Fruit fly (Drosophila melanogaster) whole organism, embryonic: Measurements from ENCODE around the gene HP1c.
A peak's percentile ranks its signal among the peaks of the same experiment; 100 is the strongest.

Experiments used
- Bdp1 ChIP-seq: fragments of 200-800 bp; sonication (Bioruptor generic); optimal IDR thresholded peaks from 3 replicates; lab custom pipeline; 2016; ENCODE audit warnings: missing biosample characterization, missing genetic modification characterization
- Bteb2 ChIP-seq: fragments of 200-800 bp; sonication (Bioruptor generic); optimal IDR thresholded peaks from 2 replicates; lab custom pipeline; 2016; ENCODE audit warnings: missing biosample characterization, missing genetic modification characterization
- CG13775 ChIP-seq: fragments of 200-800 bp; sonication (Bioruptor generic); optimal IDR thresholded peaks from 3 replicates; lab custom pipeline; 2017; ENCODE audit warnings: missing biosample characterization, mild to moderate bottlenecking, missing genetic modification characterization
- CG18011 ChIP-seq: fragments of 200-800 bp; sonication (Bioruptor generic); optimal IDR thresholded peaks from 2 replicates; lab custom pipeline; 2017; ENCODE audit warnings: missing biosample characterization, missing genetic modification characterization, mild to moderate bottlenecking, moderate library complexity, missing genotype
- CG18262 ChIP-seq: fragments of 200-800 bp; optimal IDR thresholded peaks from 3 replicates; lab custom pipeline; 2019; ENCODE audit warnings: missing biosample characterization, mild to moderate bottlenecking, missing genetic modification characterization, moderate library complexity
- CG18764 ChIP-seq: fragments of 200-800 bp; sonication (Bioruptor generic); optimal IDR thresholded peaks from 3 replicates; lab custom pipeline; 2016; ENCODE audit warnings: missing biosample characterization, missing genetic modification characterization
- CG2129 ChIP-seq: fragments of 200-800 bp; sonication (Bioruptor generic); IDR thresholded peaks from 2 replicates; pipeline ENCODE4 v1.3.6; 2022; ENCODE audit warnings: missing biosample characterization, missing genetic modification characterization; ENCODE audit not compliant: partially characterized antibody
- CG2678 ChIP-seq: fragments of 200-800 bp; sonication (Bioruptor generic); optimal IDR thresholded peaks from 3 replicates; lab custom pipeline; 2019; ENCODE audit warnings: missing biosample characterization, mild to moderate bottlenecking, missing genetic modification characterization, moderate library complexity
- CG2712 ChIP-seq: fragments of 200-800 bp; optimal IDR thresholded peaks from 3 replicates; lab custom pipeline; 2019; ENCODE audit warnings: missing biosample characterization, mild to moderate bottlenecking, missing genetic modification characterization, moderate library complexity
- CG31365 ChIP-seq: fragments of 200-800 bp; sonication (Bioruptor generic); optimal IDR thresholded peaks from 2 replicates; lab custom pipeline; 2018; ENCODE audit warnings: missing biosample characterization, mild to moderate bottlenecking, missing genetic modification characterization
- CG3163 ChIP-seq: fragments of 200-800 bp; sonication (Bioruptor generic); optimal IDR thresholded peaks from 3 replicates; lab custom pipeline; 2016; ENCODE audit warnings: missing biosample characterization, missing genetic modification characterization
- CG32767 ChIP-seq: fragments of 200-800 bp; sonication (Bioruptor generic); IDR thresholded peaks from 2 replicates; pipeline ENCODE4 v1.3.6; 2022; ENCODE audit warnings: missing biosample characterization, missing genetic modification characterization
- CG6175 ChIP-seq: fragments of 200-800 bp; sonication (Bioruptor generic); IDR thresholded peaks from 3 replicates; pipeline ENCODE4 v1.3.6; 2022; ENCODE audit warnings: missing biosample characterization, missing genetic modification characterization
- CG6254 ChIP-seq: fragments of 200-800 bp; sonication (Bioruptor generic); optimal IDR thresholded peaks from 3 replicates; lab custom pipeline; 2017; ENCODE audit warnings: mild to moderate bottlenecking, missing biosample characterization, missing genetic modification reagents, missing genetic modification characterization
- CG7357 ChIP-seq: fragments of 200-800 bp; sonication (Bioruptor generic); IDR thresholded peaks from 3 replicates; pipeline ENCODE4 v1.3.6; 2022; ENCODE audit warnings: missing biosample characterization, missing genetic modification characterization
- CG7745 ChIP-seq: fragments of 200-800 bp; sonication (Bioruptor generic); optimal IDR thresholded peaks from 2 replicates; lab custom pipeline; 2018; ENCODE audit warnings: missing biosample characterization, mild to moderate bottlenecking, missing genetic modification characterization, moderate library complexity
- CG7839 ChIP-seq: fragments of 200-800 bp; sonication (Bioruptor generic); optimal IDR thresholded peaks from 3 replicates; lab custom pipeline; 2018; ENCODE audit warnings: missing biosample characterization, mild to moderate bottlenecking, missing genetic modification characterization, moderate library complexity
- CG9727 ChIP-seq: fragments of 200-800 bp; sonication (Bioruptor generic); optimal IDR thresholded peaks from 3 replicates; lab custom pipeline; 2017; ENCODE audit warnings: missing biosample characterization, mild to moderate bottlenecking, missing genetic modification characterization
- CrebB ChIP-seq: fragments of 200-800 bp; sonication (Bioruptor generic); optimal IDR thresholded peaks from 3 replicates; lab custom pipeline; 2018; ENCODE audit warnings: missing biosample characterization, mild to moderate bottlenecking, missing genetic modification characterization
- E2f1 ChIP-seq: fragments of 200-800 bp; sonication (Bioruptor generic); IDR thresholded peaks from 2 replicates; pipeline ENCODE4 v1.3.6; 2022; ENCODE audit warnings: missing biosample characterization, missing genetic modification characterization
- HLH3B ChIP-seq: fragments of 200-800 bp; sonication (Bioruptor generic); IDR thresholded peaks from 2 replicates; pipeline ENCODE4 v1.3.6; 2022; ENCODE audit warnings: missing biosample characterization, missing genetic modification characterization
- HLHmδ ChIP-seq: fragments of 200-800 bp; sonication (Bioruptor generic); optimal IDR thresholded peaks from 2 replicates; lab custom pipeline; 2018; ENCODE audit warnings: missing biosample characterization, mild to moderate bottlenecking, missing genetic modification characterization, moderate library complexity
- Mad ChIP-seq: fragments of 200-800 bp; sonication (Bioruptor generic); optimal IDR thresholded peaks from 2 replicates; lab custom pipeline; 2016; ENCODE audit warnings: missing biosample characterization, missing genetic modification characterization
- NK7.1 ChIP-seq: fragments of 200-800 bp; sonication (Bioruptor generic); optimal IDR thresholded peaks from 3 replicates; lab custom pipeline; 2016; ENCODE audit warnings: missing biosample characterization, missing genetic modification characterization
- Pdp1 ChIP-seq, 2 experiments: fragments of 200-800 bp; sonication (Bioruptor generic); optimal IDR thresholded peaks; 3 replicates each; lab custom pipeline; 2016; ENCODE audit warnings: missing biosample characterization in 2 of 2, missing genetic modification characterization in 2 of 2, mild to moderate bottlenecking in 1 of 2, moderate library complexity in 1 of 2
- Sox100B ChIP-seq: fragments of 200-800 bp; sonication (Bioruptor generic); optimal IDR thresholded peaks from 3 replicates; lab custom pipeline; 2018; ENCODE audit warnings: missing biosample characterization, mild to moderate bottlenecking, missing genetic modification characterization
- Sox102F ChIP-seq: fragments of 200-800 bp; sonication (Bioruptor generic); optimal IDR thresholded peaks from 2 replicates; lab custom pipeline; 2018; ENCODE audit warnings: missing biosample characterization, mild to moderate bottlenecking, missing genetic modification characterization, moderate library complexity
- Ssrp ChIP-seq: fragments of 200-800 bp; sonication (Bioruptor generic); optimal IDR thresholded peaks from 2 replicates; lab custom pipeline; 2018; ENCODE audit warnings: missing biosample characterization, mild to moderate bottlenecking, missing genetic modification characterization, moderate library complexity
- ab ChIP-seq: fragments of 200-800 bp; sonication (Bioruptor generic); optimal IDR thresholded peaks from 2 replicates; lab custom pipeline; 2016; ENCODE audit warnings: missing biosample characterization, missing genetic modification characterization
- ac ChIP-seq: fragments of 200-800 bp; sonication (Bioruptor generic); optimal IDR thresholded peaks from 3 replicates; lab custom pipeline; 2017; ENCODE audit warnings: missing biosample characterization, mild to moderate bottlenecking, missing genetic modification characterization
- amos ChIP-seq: fragments of 200-800 bp; sonication (Bioruptor generic); IDR thresholded peaks from 2 replicates; pipeline ENCODE4 v1.3.6; 2022; ENCODE audit warnings: missing biosample characterization, missing genetic modification characterization; ENCODE audit not compliant: partially characterized antibody
- dpn ChIP-seq, 2 experiments: fragments of 200-800 bp; sonication (Bioruptor generic); optimal IDR thresholded peaks; 3 replicates each; lab custom pipeline; 2016; ENCODE audit warnings: missing biosample characterization in 2 of 2, missing genetic modification characterization in 2 of 2
- emc ChIP-seq: fragments of 200-800 bp; sonication (Bioruptor generic); optimal IDR thresholded peaks from 2 replicates; lab custom pipeline; 2016; ENCODE audit warnings: missing biosample characterization, missing genetic modification characterization
- esg ChIP-seq: fragments of 200-800 bp; sonication (Bioruptor generic); conservative IDR thresholded peaks from 2 replicates; pipeline ENCODE4 v1.3.6; 2022; ENCODE audit warnings: missing biosample characterization, missing genetic modification characterization
- eyg ChIP-seq: fragments of 200-800 bp; sonication (Bioruptor generic); optimal IDR thresholded peaks from 3 replicates; lab custom pipeline; 2016; ENCODE audit warnings: missing biosample characterization, missing genetic modification characterization
- hth ChIP-seq: fragments of >200 bp; optimal IDR thresholded peaks from 2 replicates; lab custom pipeline; 2017; ENCODE audit warnings: inconsistent platforms
- jing ChIP-seq: fragments of 200-800 bp; sonication (Bioruptor generic); optimal IDR thresholded peaks from 2 replicates; lab custom pipeline; 2018; ENCODE audit warnings: missing biosample characterization, mild to moderate bottlenecking, missing genetic modification characterization
- jumu ChIP-seq: fragments of 200-800 bp; sonication (Bioruptor generic); optimal IDR thresholded peaks from 3 replicates; lab custom pipeline; 2016; ENCODE audit warnings: missing biosample characterization, missing genetic modification characterization
- lbe ChIP-seq: fragments of 200-800 bp; sonication (Bioruptor generic); optimal IDR thresholded peaks from 2 replicates; lab custom pipeline; 2016; ENCODE audit warnings: missing biosample characterization, mild to moderate bottlenecking, missing genetic modification characterization
- lmd ChIP-seq: fragments of 200-800 bp; sonication (Bioruptor generic); IDR thresholded peaks from 2 replicates; pipeline ENCODE4 v1.3.6; 2022; ENCODE audit warnings: missing biosample characterization, missing genetic modification characterization
- mirr ChIP-seq: fragments of 200-800 bp; sonication (Bioruptor generic); optimal IDR thresholded peaks from 3 replicates; lab custom pipeline; 2018; ENCODE audit warnings: missing biosample characterization, mild to moderate bottlenecking, missing genetic modification characterization
- otp ChIP-seq: fragments of 200-800 bp; sonication (Bioruptor generic); IDR thresholded peaks from 3 replicates; pipeline ENCODE4, ENCODE4 v1.3.6; 2022; ENCODE audit warnings: missing biosample characterization, missing genetic modification characterization
- p53 ChIP-seq: fragments of 200-800 bp; sonication (Bioruptor generic); optimal IDR thresholded peaks from 2 replicates; lab custom pipeline; 2016; ENCODE audit warnings: missing biosample characterization, missing genetic modification characterization
- pan ChIP-seq, 4 experiments: fragments of >200 bp in 3 of 4; fragments of 200-800 bp in 1 of 4; sonication (Bioruptor generic) in 1 of 4; optimal IDR thresholded peaks in 3 of 4; IDR thresholded peaks in 1 of 4; 2 replicates each; pipeline versions ENCODE4 v1.3.6 to Lab custom; 2017 to 2022; ENCODE audit warnings: missing biosample characterization in 2 of 4, missing genetic modification characterization in 2 of 4, mixed read lengths in 1 of 4
- pita ChIP-seq: fragments of 200-800 bp; sonication (Bioruptor generic); optimal IDR thresholded peaks from 2 replicates; lab custom pipeline; 2017; ENCODE audit warnings: missing biosample characterization, mild to moderate bottlenecking, missing genetic modification characterization
- psq ChIP-seq: fragments of 200-800 bp; sonication (Bioruptor generic); optimal IDR thresholded peaks from 2 replicates; lab custom pipeline; 2017; ENCODE audit warnings: missing biosample characterization, missing genetic modification characterization
- schlank ChIP-seq: fragments of 200-800 bp; sonication (Bioruptor generic); optimal IDR thresholded peaks from 2 replicates; lab custom pipeline; 2018; ENCODE audit warnings: missing biosample characterization, mild to moderate bottlenecking, missing genetic modification characterization
- sqz ChIP-seq: fragments of 200-800 bp; sonication (Bioruptor generic); optimal IDR thresholded peaks from 3 replicates; lab custom pipeline; 2018; ENCODE audit warnings: missing biosample characterization, mild to moderate bottlenecking, missing genetic modification characterization
- sug ChIP-seq: fragments of 200-800 bp; optimal IDR thresholded peaks from 2 replicates; lab custom pipeline; 2019; ENCODE audit warnings: missing biosample characterization, mild to moderate bottlenecking, missing genetic modification characterization, moderate library complexity
- tgo ChIP-seq: fragments of 200-800 bp; sonication (Bioruptor generic); IDR thresholded peaks from 3 replicates; pipeline ENCODE4 v1.3.6; 2022; ENCODE audit warnings: missing biosample characterization, missing genetic modification characterization
- wdn ChIP-seq: fragments of 200-800 bp; sonication (Bioruptor generic); IDR thresholded peaks from 2 replicates; pipeline ENCODE4 v1.3.6; 2022; ENCODE audit warnings: missing biosample characterization, missing genetic modification characterization
- zfh2 ChIP-seq: fragments of 200-800 bp; sonication (Bioruptor generic); optimal IDR thresholded peaks from 2 replicates; lab custom pipeline; 2016; ENCODE audit warnings: missing biosample characterization, missing genetic modification characterization

The HP1c gene

DNA sequence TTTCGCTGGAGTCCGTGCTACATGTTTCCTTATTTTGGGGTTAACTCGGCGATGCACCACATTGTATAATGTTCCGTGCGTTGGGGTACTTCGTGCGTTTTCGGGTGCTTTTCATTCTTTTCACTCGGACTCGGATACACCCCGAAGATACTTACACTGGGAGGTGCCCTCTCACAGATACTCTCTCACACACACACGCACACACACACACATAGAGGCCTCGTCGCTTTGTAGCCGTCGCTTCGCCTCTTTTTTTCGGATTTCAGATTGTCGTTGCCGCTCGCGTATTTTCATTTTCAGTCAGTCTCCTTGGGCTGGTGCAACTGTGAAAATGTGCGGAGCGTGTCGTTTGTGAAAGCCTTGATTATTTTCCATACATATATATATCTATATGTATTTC is 36.0 kb downstream of the HP1c start (continued):
- TF ChIP-seq Sox102F (no peak), CG2129 (GFP tag; lab: Robert Waterston, UW) (no peak), Bdp1 (GFP tag; lab: Kevin White, UChicago) (no peak), p53 (GFP tag; lab: Kevin White, UChicago) (no peak), eyg (GFP tag; lab: Kevin White, UChicago) (no peak), Pdp1 (GFP tag; optimal IDR thresholded peaks at IDR 0.05; lab: Kevin White, UChicago) (peak in 1 of 2 experiments; percentile 93), CG2712 (tag; lab: Kevin White, UChicago) (peak; percentile 0), CG7745 (tag; lab: Kevin White, UChicago) (no peak), zfh2 (GFP tag; lab: Kevin White, UChicago) (no peak), sug (tag; lab: Kevin White, UChicago) (peak; percentile 5), amos (GFP tag; lab: Robert Waterston, UW) (no peak; the same call in 1 of the 2 replicates), Bteb2 (GFP tag; lab: Kevin White, UChicago) (no peak), CG3163 (no peak), CG9727 (GFP tag; lab: Kevin White, UChicago) (no peak), CG18764 (no peak), CG31365 (no peak), CG13775 (GFP tag; lab: Kevin White, UChicago) (no peak), dpn (GFP tag; optimal IDR thresholded peaks at IDR 0.05; lab: Kevin White, UChicago) (no peak), CG2678 (tag; lab: Kevin White, UChicago) (no peak), CG32767 (GFP tag; lab: Robert Waterston, UW) (no peak), ac (GFP tag; lab: Kevin White, UChicago) (no peak), sqz (GFP tag; lab: Kevin White, UChicago) (peak; percentile 18), pan (optimal IDR thresholded peaks at IDR 0.05; lab: Kevin White, UChicago) (no peak), pan (GFP tag; optimal IDR thresholded peaks at IDR 0.05 in 1 of 2, IDR thresholded peaks at IDR 0.05 in 1 of 2) (no peak), CG6175 (no peak), Sox100B (GFP tag; lab: Kevin White, UChicago) (no peak), CG18262 (tag; lab: Kevin White, UChicago) (peak; percentile 2), Ssrp (tag; lab: Kevin White, UChicago) (no peak), CrebB (tag; lab: Kevin White, UChicago) (peak; percentile 11), pita (GFP tag; lab: Kevin White, UChicago) (no peak), wdn (GFP tag; lab: Robert Waterston, UW) (no peak), CG7357 (GFP tag; lab: Robert Waterston, UW) (no peak), emc (GFP tag; lab: Kevin White, UChicago) (no peak), CG6254 (peak; percentile 28), jing (GFP tag; lab: Kevin White, UChicago) (no peak), HLH3B (GFP tag; lab: Robert Waterston, UW) (no peak; the same call in 1 of the 2 replicates), jumu (no peak), otp (GFP tag; lab: Robert Waterston, UW) (no peak), psq (GFP tag; lab: Kevin White, UChicago) (no peak), CG7839 (no peak), schlank (tag; lab: Kevin White, UChicago) (no peak), hth (lab: Kevin White, UChicago) (no peak), mirr (GFP tag; lab: Kevin White, UChicago) (no peak), CG18011 (GFP tag; lab: Kevin White, UChicago) (no peak), E2f1 (GFP tag; lab: Robert Waterston, UW) (no peak), lbe (GFP tag; lab: Kevin White, UChicago) (peak; percentile 62), HLHmδ (no peak), lmd (GFP tag; lab: Robert Waterston, UW) (no peak), ab (GFP tag; lab: Kevin White, UChicago) (no peak), NK7.1 (no peak), Mad (no peak), tgo (no peak), esg (GFP tag; lab: Robert Waterston, UW) (no peak)
